Worm (Caenorhabditis elegans) whole organism, young adult: ENCODE data around the gene mcm-3AP.
A peak's percentile ranks its signal among the peaks of the same experiment; 100 is the strongest.
"Not testable (repeated sequence)": the region's sequence is repeated elsewhere in the genome, so short reads cannot be mapped to it uniquely, and the experiment has no call there.

Experiments
- B0336.3 ChIP-seq: fragments of 200-800 bp; sonication (Bioruptor generic); IDR thresholded peaks from 2 replicates; pipeline ENCODE4 v1.3.6; 2022; ENCODE audit warnings: missing genetic modification characterization, missing compliant biosample characterization
- C06A6.2 ChIP-seq: fragments of 200-800 bp; sonication (Bioruptor generic); conservative IDR thresholded peaks from 2 replicates; pipeline ENCODE4 v1.3.6; 2022; ENCODE audit warnings: missing genetic modification characterization, missing compliant biosample characterization
- D2030.7 ChIP-seq: fragments of 200-800 bp; sonication (Bioruptor generic); IDR thresholded peaks from 2 replicates; pipeline ENCODE4 v1.3.6; 2022; ENCODE audit warnings: missing genetic modification reagents, missing genetic modification characterization, missing compliant biosample characterization
- F33H1.4 ChIP-seq: fragments of 200-800 bp; sonication (Bioruptor generic); IDR thresholded peaks from 2 replicates; pipeline ENCODE4 v1.3.6; 2022; ENCODE audit warnings: missing genetic modification reagents, missing genetic modification characterization, missing compliant biosample characterization
- F37B4.10 ChIP-seq: fragments of 200-800 bp; sonication (Bioruptor generic); IDR thresholded peaks from 2 replicates; pipeline ENCODE4 v1.3.6; 2022; ENCODE audit warnings: missing genetic modification characterization, missing compliant biosample characterization
- F39B2.1 ChIP-seq: fragments of 200-800 bp; sonication (Bioruptor generic); IDR thresholded peaks from 2 replicates; pipeline ENCODE4 v1.3.6; 2022; ENCODE audit warnings: missing genetic modification reagents, missing genetic modification characterization, missing compliant biosample characterization
- F55B11.4 ChIP-seq: sonication (generic microtip); optimal IDR thresholded peaks from 2 replicates; lab custom pipeline; 2016; ENCODE audit warnings: missing compliant biosample characterization, missing genetic modification characterization, borderline replicate concordance; ENCODE audit not compliant: insufficient read depth
- F57A8.1 ChIP-seq: fragments of 200-800 bp; sonication (Bioruptor generic); optimal IDR thresholded peaks from 2 replicates; lab custom pipeline; 2018; ENCODE audit warnings: mild to moderate bottlenecking, missing genetic modification characterization, moderate library complexity, missing compliant biosample characterization
- K11D2.4 ChIP-seq: fragments of 200-800 bp; sonication (Bioruptor generic); IDR thresholded peaks from 2 replicates; pipeline ENCODE4 v1.3.6; 2022; ENCODE audit warnings: missing genetic modification reagents, missing genetic modification characterization, missing compliant biosample characterization
- Y67H2A.10 ChIP-seq: fragments of 200-800 bp; sonication (Bioruptor generic); conservative IDR thresholded peaks from 2 replicates; pipeline ENCODE4 v1.3.6; 2022; ENCODE audit warnings: missing genetic modification reagents, missing genetic modification characterization, missing compliant biosample characterization
- Y79H2A.3 ChIP-seq: fragments of 200-800 bp; sonication (Bioruptor generic); conservative IDR thresholded peaks from 2 replicates; pipeline ENCODE4 v1.3.6; 2022; ENCODE audit warnings: missing genetic modification reagents, missing genetic modification characterization, missing compliant biosample characterization
- Y95B8A.8 ChIP-seq: fragments of 200-800 bp; sonication (Bioruptor generic); IDR thresholded peaks from 2 replicates; pipeline ENCODE4 v1.3.6; 2022; ENCODE audit warnings: missing genetic modification reagents, missing genetic modification characterization, missing compliant biosample characterization
- aptf-2 ChIP-seq: fragments of 200-800 bp; sonication (Bioruptor generic); conservative IDR thresholded peaks from 2 replicates; pipeline ENCODE4 v1.3.6; 2022; ENCODE audit warnings: missing genetic modification reagents, missing genetic modification characterization, missing compliant biosample characterization
- attf-3 ChIP-seq: fragments of 200-800 bp; sonication (Bioruptor generic); conservative IDR thresholded peaks from 2 replicates; pipeline ENCODE4 v1.3.6; 2022; ENCODE audit warnings: missing genetic modification reagents, missing genetic modification characterization, missing compliant biosample characterization
- attf-5 ChIP-seq: fragments of 200-800 bp; sonication (Bioruptor generic); optimal IDR thresholded peaks from 2 replicates; lab custom pipeline; 2018; ENCODE audit warnings: mild to moderate bottlenecking, missing genetic modification characterization, missing compliant biosample characterization
- bed-2 ChIP-seq: fragments of 200-800 bp; sonication (Bioruptor generic); IDR thresholded peaks from 2 replicates; pipeline ENCODE4 v1.3.6; 2022; ENCODE audit warnings: missing genetic modification reagents, missing genetic modification characterization, missing compliant biosample characterization
- cebp-1 ChIP-seq, 2 experiments: fragments of 200-800 bp in 1 of 2; sonication (Bioruptor generic) in 1 of 2; sonication (generic microtip) in 1 of 2; IDR thresholded peaks in 1 of 2; optimal IDR thresholded peaks in 1 of 2; 2 replicates each; pipeline versions ENCODE4 v1.3.6 to Lab custom; 2017 to 2022; ENCODE audit warnings: missing compliant biosample characterization in 2 of 2, missing genetic modification characterization in 2 of 2, mild to moderate bottlenecking in 1 of 2, missing genetic modification reagents in 1 of 2, moderate library complexity in 1 of 2
- ceh-100 ChIP-seq: fragments of 200-800 bp; sonication (Bioruptor generic); IDR thresholded peaks from 2 replicates; pipeline ENCODE4 v1.3.6; 2022; ENCODE audit warnings: missing genetic modification reagents, missing genetic modification characterization, missing compliant biosample characterization
- dox-1 ChIP-seq: fragments of 200-800 bp; sonication (Bioruptor generic); IDR thresholded peaks from 2 replicates; pipeline ENCODE4 v1.3.6; 2022; ENCODE audit warnings: missing genetic modification reagents, missing genetic modification characterization, missing compliant biosample characterization
- egl-18 ChIP-seq: fragments of 200-800 bp; sonication (Bioruptor generic); IDR thresholded peaks from 2 replicates; pipeline ENCODE4 v1.3.6; 2022; ENCODE audit warnings: missing genetic modification reagents, missing genetic modification characterization, missing compliant biosample characterization
- egrh-3 ChIP-seq: fragments of 200-800 bp; sonication (Bioruptor generic); IDR thresholded peaks from 2 replicates; pipeline ENCODE4 v1.3.6; 2022; ENCODE audit warnings: missing genetic modification reagents, missing genetic modification characterization, missing compliant biosample characterization
- ekl-4 ChIP-seq: fragments of 200-800 bp; sonication (Bioruptor generic); IDR thresholded peaks from 2 replicates; pipeline ENCODE4 v1.3.6; 2022; ENCODE audit warnings: missing genetic modification reagents, missing genetic modification characterization, missing compliant biosample characterization
- ets-4 ChIP-seq: fragments of 200-800 bp; sonication (Bioruptor generic); optimal IDR thresholded peaks from 2 replicates; lab custom pipeline; 2018; ENCODE audit warnings: mild to moderate bottlenecking, missing genetic modification characterization, missing compliant biosample characterization
- him-1 ChIP-seq: sonication (generic microtip); optimal IDR thresholded peaks from 2 replicates; lab custom pipeline; 2016; ENCODE audit warnings: missing genotype, missing genetic modification reagents, missing genetic modification characterization, missing compliant biosample characterization
- hmg-1.2 ChIP-seq: fragments of 200-800 bp; sonication (Bioruptor generic); IDR thresholded peaks from 2 replicates; pipeline ENCODE4 v1.3.6; 2022; ENCODE audit warnings: missing genetic modification reagents, missing genetic modification characterization, missing compliant biosample characterization
- hmg-20 ChIP-seq: fragments of 200-800 bp; sonication (Bioruptor generic); IDR thresholded peaks from 2 replicates; pipeline ENCODE4 v1.3.6; 2022; ENCODE audit warnings: missing genetic modification reagents, missing genetic modification characterization, missing compliant biosample characterization
- let-526 ChIP-seq: fragments of 200-800 bp; sonication (Bioruptor generic); IDR thresholded peaks from 2 replicates; pipeline ENCODE4 v1.3.6; 2022; ENCODE audit warnings: missing genetic modification reagents, missing genetic modification characterization, missing compliant biosample characterization
- lin-26 ChIP-seq: fragments of 200-800 bp; sonication (Bioruptor generic); IDR thresholded peaks from 2 replicates; pipeline ENCODE4 v1.3.6; 2022; ENCODE audit warnings: missing genetic modification reagents, missing genetic modification characterization, missing compliant biosample characterization
- lin-54 ChIP-seq: fragments of 200-800 bp; sonication (Bioruptor generic); optimal IDR thresholded peaks from 2 replicates; lab custom pipeline; 2018; ENCODE audit warnings: mild to moderate bottlenecking, missing genetic modification characterization, missing compliant biosample characterization
- madf-10 ChIP-seq: sonication (generic microtip); optimal IDR thresholded peaks from 2 replicates; lab custom pipeline; 2016; ENCODE audit warnings: mild to moderate bottlenecking, missing genetic modification characterization, missing compliant biosample characterization
- madf-6 ChIP-seq: fragments of 200-800 bp; sonication (Bioruptor generic); IDR thresholded peaks from 2 replicates; pipeline ENCODE4 v1.3.6; 2022; ENCODE audit warnings: missing genetic modification reagents, missing genetic modification characterization, missing compliant biosample characterization
- mcd-1 ChIP-seq: fragments of 200-800 bp; sonication (Bioruptor generic); IDR thresholded peaks from 2 replicates; pipeline ENCODE4 v1.3.6; 2022; ENCODE audit warnings: missing genetic modification reagents, missing genetic modification characterization, missing compliant biosample characterization
- mel-28 ChIP-seq: sonication (generic microtip); optimal IDR thresholded peaks from 2 replicates; lab custom pipeline; 2016; ENCODE audit warnings: borderline replicate concordance, mild to moderate bottlenecking, missing genetic modification characterization, missing compliant biosample characterization
- mes-4 ChIP-seq: sonication (generic microtip); optimal IDR thresholded peaks from 2 replicates; lab custom pipeline; 2016; ENCODE audit warnings: missing genotype, missing genetic modification characterization, missing compliant biosample characterization
- nfya-2 ChIP-seq: fragments of 200-800 bp; sonication (Bioruptor generic); IDR thresholded peaks from 2 replicates; pipeline ENCODE4 v1.3.6; 2022; ENCODE audit warnings: missing genetic modification reagents, missing genetic modification characterization, missing compliant biosample characterization
- nfyb-1 ChIP-seq: fragments of 200-800 bp; sonication (Bioruptor generic); IDR thresholded peaks from 2 replicates; pipeline ENCODE4 v1.3.6; 2022; ENCODE audit warnings: missing genetic modification reagents, missing genetic modification characterization, missing compliant biosample characterization
- nhr-179 ChIP-seq: sonication (generic microtip); optimal IDR thresholded peaks from 2 replicates; lab custom pipeline; 2016; ENCODE audit warnings: mild to moderate bottlenecking, missing genetic modification characterization, missing compliant biosample characterization
- pbrm-1 ChIP-seq: fragments of 200-800 bp; sonication (Bioruptor generic); IDR thresholded peaks from 2 replicates; pipeline ENCODE4 v1.3.6; 2022; ENCODE audit warnings: missing genetic modification reagents, missing genetic modification characterization, missing compliant biosample characterization
- rcor-1 ChIP-seq: fragments of 200-800 bp; sonication (Bioruptor generic); IDR thresholded peaks from 2 replicates; pipeline ENCODE4 v1.3.6; 2022; ENCODE audit warnings: missing genetic modification reagents, missing genetic modification characterization, missing compliant biosample characterization
- rpc-1 ChIP-seq, 2 experiments: fragments of 150-350 bp in 1 of 2; sonication (generic microtip) in 1 of 2; optimal IDR thresholded peaks; 2 replicates each; lab custom pipeline; 2014 to 2018; ENCODE audit warnings: missing biosample characterization in 1 of 2, missing genetic modification characterization in 1 of 2, missing genetic modification reagents in 1 of 2, missing genotype in 1 of 2
- tbp1 ChIP-seq: fragments of 200-800 bp; sonication (Bioruptor generic); optimal IDR thresholded peaks from 2 replicates; lab custom pipeline; 2018; ENCODE audit warnings: mild to moderate bottlenecking, missing genetic modification characterization, missing compliant biosample characterization
- unc-130 ChIP-seq: sonication (generic microtip); optimal IDR thresholded peaks from 2 replicates; lab custom pipeline; 2016; ENCODE audit warnings: missing genetic modification reagents, missing genetic modification characterization, missing compliant biosample characterization
- ztf-25 ChIP-seq: fragments of 200-800 bp; sonication (Bioruptor generic); IDR thresholded peaks from 2 replicates; pipeline ENCODE4 v1.3.6; 2022; ENCODE audit warnings: missing genetic modification reagents, missing genetic modification characterization, missing compliant biosample characterization
- ztf-28 ChIP-seq: fragments of 200-800 bp; sonication (Bioruptor generic); IDR thresholded peaks from 2 replicates; pipeline ENCODE4 v1.3.6; 2022; ENCODE audit warnings: missing genetic modification reagents, missing genetic modification characterization, missing compliant biosample characterization
- ztf-6 ChIP-seq: fragments of 200-800 bp; sonication (Bioruptor generic); IDR thresholded peaks from 2 replicates; pipeline ENCODE4 v1.3.6; 2022; ENCODE audit warnings: missing genetic modification reagents, missing genetic modification characterization, missing compliant biosample characterization

The mcm-3AP gene

DNA sequence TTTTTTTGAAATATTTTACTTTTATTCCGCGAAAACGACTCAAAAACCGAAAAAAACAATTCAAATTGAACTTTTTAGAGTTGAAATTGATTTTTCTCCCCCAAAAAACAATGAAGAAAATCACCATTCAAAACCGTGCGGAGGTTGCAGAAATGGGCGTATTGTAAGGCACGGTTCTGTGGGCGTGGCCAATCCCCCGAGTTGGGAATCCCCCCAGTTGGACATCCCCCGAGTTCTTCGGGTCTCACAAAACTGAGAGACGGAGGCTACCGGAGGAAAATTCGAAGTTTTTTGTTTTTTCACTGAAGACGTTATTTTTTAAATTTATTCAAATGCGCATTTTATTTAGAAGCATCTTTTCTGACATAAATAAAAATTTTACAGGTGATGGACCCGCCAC, at the start of gene mcm-3AP:
TSS of gene mcm-3AP (plus strand) at position 383 of the 400 bp plus-strand sequence.
- peak; percentile 73 for TF ChIP-seq mcd-1 (GFP tag; lab: Robert Waterston, UW)
- TF ChIP-seq aptf-2, result peak; percentile 89
- TF ChIP-seq D2030.7 (GFP tag; lab: Robert Waterston, UW), result peak; percentile 74; the same call in 1 of the 2 replicates
- peak; percentile 58 for TF ChIP-seq madf-6 (GFP tag; lab: Robert Waterston, UW)
- peak; percentile 63; the same call in 1 of the 2 replicates for TF ChIP-seq C06A6.2 (GFP tag; lab: Robert Waterston, UW)
- peak; percentile 65 for TF ChIP-seq egrh-3 (GFP tag; lab: Robert Waterston, UW)
- TF ChIP-seq cebp-1 (GFP tag; IDR thresholded peaks at IDR 0.05; lab: Robert Waterston, UW), result not testable (repeated sequence)
- peak; percentile 5 for TF ChIP-seq cebp-1 (tag; optimal IDR thresholded peaks at IDR 0.05; lab: Kevin White, UChicago)
- peak; percentile 79 for TF ChIP-seq attf-3 (GFP tag; lab: Robert Waterston, UW)
- TF ChIP-seq dox-1 (GFP tag; lab: Robert Waterston, UW), result peak; percentile 88
- peak; percentile 65; the same call in 1 of the 2 replicates for TF ChIP-seq nfyb-1 (GFP tag; lab: Robert Waterston, UW)
- peak; percentile 76 for TF ChIP-seq ztf-28 (GFP tag; lab: Robert Waterston, UW)
- TF ChIP-seq rcor-1 (GFP tag; lab: Robert Waterston, UW), result peak; percentile 52
- TF ChIP-seq let-526, result 0 out of 2 replicates have a peak, but pooled peaks have one; percentile 25
- TF ChIP-seq pbrm-1 (GFP tag; lab: Robert Waterston, UW), result peak; percentile 39; the same call in 1 of the 2 replicates
- TF ChIP-seq F33H1.4 (GFP tag; lab: Robert Waterston, UW), result peak; percentile 37
- 0 out of 2 replicates have a peak, but pooled peaks have one; percentile 28 for TF ChIP-seq K11D2.4
- TF ChIP-seq Y95B8A.8, result 0 out of 2 replicates have a peak, but pooled peaks have one; percentile 55
- TF ChIP-seq bed-2 (GFP tag; lab: Robert Waterston, UW), result peak; percentile 68; the same call in 1 of the 2 replicates
- TF ChIP-seq ceh-100 (GFP tag; lab: Robert Waterston, UW), result peak; percentile 96
- TF ChIP-seq attf-5 (GFP tag; lab: Kevin White, UChicago), result peak; percentile 41
- TF ChIP-seq ztf-25 (GFP tag; lab: Robert Waterston, UW), result peak; percentile 84
- TF ChIP-seq hmg-1.2 (GFP tag; lab: Robert Waterston, UW), result peak; percentile 59; the same call in 1 of the 2 replicates
- peak; percentile 74; the same call in 1 of the 2 replicates for TF ChIP-seq lin-26
- peak; percentile 72; the same call in 1 of the 2 replicates for TF ChIP-seq Y67H2A.10 (GFP tag; lab: Robert Waterston, UW)
- TF ChIP-seq ztf-6 (GFP tag; lab: Robert Waterston, UW), result 0 out of 2 replicates have a peak, but pooled peaks have one; percentile 55

DNA sequence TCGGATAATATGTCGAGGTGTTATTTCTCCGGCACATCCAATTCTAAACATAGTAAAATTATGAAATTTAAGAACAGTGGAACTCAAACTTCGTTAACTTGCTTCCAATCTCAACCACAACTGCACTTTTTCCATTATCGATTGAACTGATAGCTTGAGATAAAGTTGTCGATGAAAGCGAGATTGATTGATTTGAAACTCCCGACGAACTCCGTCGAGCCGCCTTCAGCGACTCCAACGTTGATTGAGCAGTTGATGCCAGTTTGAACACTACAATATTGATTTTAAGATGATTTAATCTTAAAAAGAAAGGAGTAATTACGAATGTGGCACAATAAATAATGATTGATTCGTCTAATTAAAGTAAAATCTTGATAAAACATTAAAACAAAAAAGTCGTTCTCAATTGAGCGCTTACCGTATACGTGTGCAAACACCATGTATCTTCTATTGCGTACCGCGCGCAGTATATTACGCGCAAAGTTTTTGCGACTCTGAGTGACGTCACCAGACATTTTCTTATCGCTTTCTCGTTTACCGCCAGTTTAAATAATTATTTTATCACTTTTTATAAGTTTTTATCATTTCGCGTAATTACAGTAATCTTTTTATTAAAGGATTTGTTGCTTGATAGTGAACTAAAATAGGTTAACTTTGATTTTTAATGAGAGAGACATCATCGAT, 46.1 kb upstream of the mcm-3AP start, which contains the start of gene arp-11:
TSS of gene arp-11 (minus strand) at position 51 of the 684 bp plus-strand sequence.
- 0 out of 2 replicates have a peak, but pooled peaks have one; percentile 22 for TF ChIP-seq B0336.3 (GFP tag; lab: Robert Waterston, UW)
- TF ChIP-seq F37B4.10 (GFP tag; lab: Robert Waterston, UW), result no peak
- TF ChIP-seq ets-4 (GFP tag; lab: Kevin White, UChicago), result no peak
- TF ChIP-seq unc-130 (GFP tag; lab: Kevin White, UChicago), result no peak
- TF ChIP-seq rpc-1 (optimal IDR thresholded peaks at IDR 0.05; lab: Kevin White, UChicago), result no peak
- no peak for TF ChIP-seq rpc-1 (tag; optimal IDR thresholded peaks at IDR 0.05; lab: Kevin White, UChicago)
- TF ChIP-seq F57A8.1 (GFP tag; lab: Kevin White, UChicago), result no peak
- TF ChIP-seq F55B11.4 (tag; lab: Kevin White, UChicago), result no peak
- TF ChIP-seq mel-28, result no peak
- no peak for TF ChIP-seq ekl-4 (GFP tag; lab: Robert Waterston, UW)
- no peak for TF ChIP-seq Y95B8A.8
- TF ChIP-seq him-1 (tag; lab: Kevin White, UChicago), result no peak
- TF ChIP-seq nfya-2 (GFP tag; lab: Robert Waterston, UW), result no peak
- TF ChIP-seq hmg-20 (GFP tag; lab: Robert Waterston, UW), result no peak
- peak; percentile 46 for TF ChIP-seq madf-10 (tag; lab: Kevin White, UChicago)
- TF ChIP-seq Y79H2A.3 (GFP tag; lab: Robert Waterston, UW), result no peak
- TF ChIP-seq lin-54 (GFP tag; lab: Kevin White, UChicago), result peak; percentile 61
- no peak for TF ChIP-seq nhr-179 (tag; lab: Kevin White, UChicago)
- no peak for TF ChIP-seq cebp-1 (GFP tag; IDR thresholded peaks at IDR 0.05; lab: Robert Waterston, UW)
- TF ChIP-seq cebp-1 (tag; optimal IDR thresholded peaks at IDR 0.05; lab: Kevin White, UChicago), result peak; percentile 60
- TF ChIP-seq mes-4 (tag; lab: Kevin White, UChicago), result no peak
- TF ChIP-seq tbp1 (GFP tag; lab: Kevin White, UChicago), result peak; percentile 45
- no peak for TF ChIP-seq F39B2.1 (GFP tag; lab: Robert Waterston, UW)
- TF ChIP-seq egl-18 (GFP tag; lab: Robert Waterston, UW), result no peak
